Worm (Caenorhabditis elegans): ENCODE results near the gene gpx-7.

The gpx-7 gene

ce11 chrX:7791802-7792201, 7.8 kb downstream of the gpx-7 start (continued):
- no peak for TF ChIP-seq gei-8 (GFP tag; optimal IDR thresholded peaks at IDR 0.05)

ce11 chrX:7787885-7788353, 11.7 kb downstream of the gpx-7 start, which contains the start of gene ZK154.5:
TSS of gene ZK154.5 (minus strand) at chrX:7787935.
- TF ChIP-seq nhr-41 (GFP tag; IDR thresholded peaks at IDR 0.05) (no peak), nhr-11 (tag; optimal IDR thresholded peaks at IDR 0.05) (no peak), nhr-48 (tag; optimal IDR thresholded peaks at IDR 0.05) (peak; percentile 1), sdz-12 (GFP tag; optimal IDR thresholded peaks at IDR 0.05) (no peak), ztf-7 (tag; optimal IDR thresholded peaks at IDR 0.05) (peak; percentile 3), hlh-30 (tag; optimal IDR thresholded peaks at IDR 0.05; ENCODE audit: insufficient read depth) (peak; percentile 58), mxl-3 (GFP tag; optimal IDR thresholded peaks at IDR 0.05) (peak; percentile 43), ceh-28 (tag; optimal IDR thresholded peaks at IDR 0.05) (peak; percentile 10), hlh-11 (tag; optimal IDR thresholded peaks at IDR 0.05) (peak; percentile 43), dpl-1 (GFP tag; optimal IDR thresholded peaks at IDR 0.05) (peak; percentile 53), nhr-77 (tag; optimal IDR thresholded peaks at IDR 0.05) (no peak), T26A8.4 (GFP tag; IDR thresholded peaks at IDR 0.05) (peak; percentile 45; the same call in 1 of the 2 replicates), hmg-1.1 (GFP tag; IDR thresholded peaks at IDR 0.05) (peak; percentile 51), dve-1 (tag; optimal IDR thresholded peaks at IDR 0.05; ENCODE audit: insufficient read depth) (peak; percentile 62), lsy-2 (tag; optimal IDR thresholded peaks at IDR 0.05) (peak in 1 of 2 experiments; percentile 34), nhr-42 (GFP tag; IDR thresholded peaks at IDR 0.05) (no peak), mes-2 (tag; optimal IDR thresholded peaks at IDR 0.05; ENCODE audit: poor library complexity, severe bottlenecking) (peak; percentile 24), mep-1 (tag; optimal IDR thresholded peaks at IDR 0.05) (peak; percentile 60), ctbp-1 (GFP tag; IDR thresholded peaks at IDR 0.05) (0 out of 2 replicates have a peak, but pooled peaks have one; percentile 16), mdl-1 (tag; optimal IDR thresholded peaks at IDR 0.05) (peak in 1 of 2 experiments; percentile 43), hif-1 (tag; optimal IDR thresholded peaks at IDR 0.05) (peak in 1 of 2 experiments; percentile 18), rbr-2 (tag; optimal IDR thresholded peaks at IDR 0.05) (peak; percentile 41), dmd-6 (GFP tag; IDR thresholded peaks at IDR 0.05) (0 out of 2 replicates have a peak, but pooled peaks have one; percentile 10), nhr-28 (tag; optimal IDR thresholded peaks at IDR 0.05) (peak; percentile 20), nhr-25 (tag; optimal IDR thresholded peaks at IDR 0.05; ENCODE audit: borderline replicate concordance, insufficient read depth) (no peak), zip-11 (GFP tag; IDR thresholded peaks at IDR 0.05) (no peak), daf-16 (GFP tag; optimal IDR thresholded peaks at IDR 0.05) (no peak), daf-16 (tag; optimal IDR thresholded peaks at IDR 0.05) (peak; percentile 53), pha-4 (GFP tag; IDR thresholded peaks at IDR 0.05) (no peak), pha-4 (tag; optimal IDR thresholded peaks at IDR 0.05) (peak; percentile 42)

ce11 chrX:7782389-7782788, 17.2 kb downstream of the gpx-7 start, which contains the start of gene ZK154.4:
TSS of gene ZK154.4 (minus strand) at chrX:7782415.
- TF ChIP-seq nhr-77 (tag; optimal IDR thresholded peaks at IDR 0.05) (peak; percentile 24), lsy-2 (tag; optimal IDR thresholded peaks at IDR 0.05) (peak in 1 of 2 experiments; percentile 63), zfp-2 (tag; optimal IDR thresholded peaks at IDR 0.05) (no peak), hmg-1.1 (GFP tag; IDR thresholded peaks at IDR 0.05) (peak; percentile 55), Y48G9A.11 (GFP tag; IDR thresholded peaks at IDR 0.05) (no peak), dmd-6 (GFP tag; IDR thresholded peaks at IDR 0.05) (0 out of 2 replicates have a peak, but pooled peaks have one; percentile 20), egl-43 (GFP tag; IDR thresholded peaks at IDR 0.05) (peak; percentile 33; the same call in 1 of the 2 replicates), mep-1 (tag; optimal IDR thresholded peaks at IDR 0.05) (peak; percentile 60), F44E2.7 (GFP tag; IDR thresholded peaks at IDR 0.05) (no peak), spr-3 (GFP tag; optimal IDR thresholded peaks at IDR 0.05) (no peak), dve-1 (tag; optimal IDR thresholded peaks at IDR 0.05; ENCODE audit: insufficient read depth) (peak; percentile 58), daf-16 (GFP tag; optimal IDR thresholded peaks at IDR 0.05) (no peak), daf-16 (tag; optimal IDR thresholded peaks at IDR 0.05) (peak; percentile 23), tag-97 (GFP tag; IDR thresholded peaks at IDR 0.05) (no peak), rbr-2 (tag; optimal IDR thresholded peaks at IDR 0.05) (peak; percentile 50), unc-62 (GFP tag; optimal IDR thresholded peaks at IDR 0.05 in 1 of 2) (peak in 1 of 2 experiments; percentile 94), unc-62 (tag; optimal IDR thresholded peaks at IDR 0.05) (no peak), T20F7.1 (GFP tag; optimal IDR thresholded peaks at IDR 0.05) (no peak), pha-4 (GFP tag; IDR thresholded peaks at IDR 0.05) (no peak), pha-4 (tag; optimal IDR thresholded peaks at IDR 0.05) (peak; percentile 87), jun-1 (tag; optimal IDR thresholded peaks at IDR 0.05) (peak; percentile 34), hlh-11 (tag; optimal IDR thresholded peaks at IDR 0.05) (peak; percentile 44), mes-2 (tag; optimal IDR thresholded peaks at IDR 0.05; ENCODE audit: poor library complexity, severe bottlenecking) (peak; percentile 64), dpl-1 (GFP tag; optimal IDR thresholded peaks at IDR 0.05) (peak; percentile 43), lin-13 (GFP tag; optimal IDR thresholded peaks at IDR 0.05) (no peak), hlh-30 (tag; optimal IDR thresholded peaks at IDR 0.05; ENCODE audit: insufficient read depth) (peak; percentile 82), daf-12 (tag; optimal IDR thresholded peaks at IDR 0.05) (no peak), nhr-6 (tag; optimal IDR thresholded peaks at IDR 0.05) (peak; percentile 60)
